Worm (Caenorhabditis elegans) whole organism, L2 larva: ENCODE data around the gene Y69H2.1.

Experiments used
- C34F6.9 ChIP-seq: fragments of 150-350 bp; optimal IDR thresholded peaks from 2 replicates; lab custom pipeline; 2014; ENCODE audit warnings: missing biosample characterization, missing genetic modification characterization
- F13H6.1 ChIP-seq: sonication (generic microtip); optimal IDR thresholded peaks from 2 replicates; lab custom pipeline; 2016; ENCODE audit warnings: missing genetic modification characterization, missing compliant biosample characterization
- R02D3.7 ChIP-seq: fragments of 150-350 bp; optimal IDR thresholded peaks from 2 replicates; lab custom pipeline; 2014; ENCODE audit warnings: missing biosample characterization, missing genetic modification characterization
- Y55F3AM.14 ChIP-seq: fragments of 200-800 bp; sonication (Bioruptor generic); optimal IDR thresholded peaks from 2 replicates; lab custom pipeline; 2018; ENCODE audit warnings: mild to moderate bottlenecking, missing genetic modification characterization, missing compliant biosample characterization
- ZK546.5 ChIP-seq: sonication (generic microtip); optimal IDR thresholded peaks from 2 replicates; lab custom pipeline; 2017; ENCODE audit warnings: missing biosample characterization, missing genetic modification characterization
- ama-1 ChIP-seq: fragments of 150-350 bp; optimal IDR thresholded peaks from 2 replicates; lab custom pipeline; 2018; ENCODE audit warnings: inconsistent platforms
- blmp-1 ChIP-seq: sonication (generic microtip); optimal IDR thresholded peaks from 2 replicates; lab custom pipeline; 2017; ENCODE audit warnings: missing genetic modification characterization, mild to moderate bottlenecking, missing compliant biosample characterization, antibody characterized with exemption, moderate library complexity; ENCODE audit not compliant: insufficient read depth
- ceh-16 ChIP-seq: fragments of 150-350 bp; optimal IDR thresholded peaks from 2 replicates; lab custom pipeline; 2014; ENCODE audit warnings: missing biosample characterization, missing genetic modification characterization
- ceh-82 ChIP-seq: fragments of 150-350 bp; optimal IDR thresholded peaks from 2 replicates; lab custom pipeline; 2014; ENCODE audit warnings: missing biosample characterization, missing genetic modification characterization
- dmd-4 ChIP-seq: sonication (generic microtip); optimal IDR thresholded peaks from 2 replicates; lab custom pipeline; 2017; ENCODE audit warnings: missing biosample characterization, missing genetic modification characterization
- egl-27 ChIP-seq: sonication (generic microtip); optimal IDR thresholded peaks from 3 replicates; lab custom pipeline; 2017; ENCODE audit warnings: missing biosample characterization, missing genetic modification reagents, missing genetic modification characterization
- elt-1 ChIP-seq: fragments of 150-350 bp; optimal IDR thresholded peaks from 2 replicates; lab custom pipeline; 2014; ENCODE audit warnings: missing biosample characterization, missing genetic modification characterization
- elt-3 ChIP-seq: sonication (generic microtip); optimal IDR thresholded peaks from 2 replicates; lab custom pipeline; 2017; ENCODE audit warnings: missing biosample characterization, missing genetic modification characterization
- lin-11 ChIP-seq: fragments of 150-350 bp; sonication (generic microtip); optimal IDR thresholded peaks from 2 replicates; lab custom pipeline; 2014; ENCODE audit warnings: missing biosample characterization, missing genetic modification characterization, inconsistent platforms, mixed read lengths
- lin-13 ChIP-seq: fragments of 150-350 bp; optimal IDR thresholded peaks from 2 replicates; lab custom pipeline; 2014; ENCODE audit warnings: missing biosample characterization, missing genetic modification reagents, missing genetic modification characterization
- lin-39 ChIP-seq: fragments of 150-350 bp; optimal IDR thresholded peaks from 2 replicates; lab custom pipeline; 2014; ENCODE audit warnings: missing biosample characterization, missing genetic modification reagents, missing genetic modification characterization
- lsy-2 ChIP-seq, 2 experiments: fragments of 150-350 bp in 1 of 2; sonication (generic microtip) in 1 of 2; optimal IDR thresholded peaks; 2 replicates each; lab custom pipeline; 2014 to 2017; ENCODE audit warnings: missing biosample characterization in 2 of 2, missing genetic modification characterization in 2 of 2
- nhr-10 ChIP-seq: sonication (generic microtip); optimal IDR thresholded peaks from 2 replicates; lab custom pipeline; 2017; ENCODE audit warnings: missing biosample characterization, missing genetic modification characterization
- nhr-11 ChIP-seq: fragments of 150-350 bp; optimal IDR thresholded peaks from 2 replicates; lab custom pipeline; 2014; ENCODE audit warnings: missing biosample characterization, missing genetic modification characterization
- nhr-129 ChIP-seq: fragments of 150-350 bp; optimal IDR thresholded peaks from 2 replicates; lab custom pipeline; 2014; ENCODE audit warnings: missing biosample characterization, missing genetic modification characterization
- nhr-21 ChIP-seq: fragments of 150-350 bp; optimal IDR thresholded peaks from 2 replicates; lab custom pipeline; 2014; ENCODE audit warnings: missing biosample characterization, missing genetic modification characterization
- nhr-23 ChIP-seq: fragments of 150-350 bp; optimal IDR thresholded peaks from 2 replicates; lab custom pipeline; 2014; ENCODE audit warnings: missing biosample characterization, missing genetic modification reagents, missing genetic modification characterization
- nhr-237 ChIP-seq: fragments of 150-350 bp; optimal IDR thresholded peaks from 2 replicates; lab custom pipeline; 2014; ENCODE audit warnings: missing biosample characterization, missing genetic modification characterization
- sem-4 ChIP-seq: fragments of 150-350 bp; optimal IDR thresholded peaks from 2 replicates; lab custom pipeline; 2014; ENCODE audit warnings: missing biosample characterization, missing genetic modification reagents, missing genetic modification characterization
- sma-3 ChIP-seq: sonication (generic microtip); optimal IDR thresholded peaks from 2 replicates; lab custom pipeline; 2016; ENCODE audit warnings: missing genetic modification reagents, missing genetic modification characterization, missing compliant biosample characterization
- sma-9 ChIP-seq, 2 experiments: fragments of 150-350 bp in 1 of 2; sonication (generic microtip) in 1 of 2; optimal IDR thresholded peaks; 2 replicates each; lab custom pipeline; 2014 to 2016; ENCODE audit warnings: missing genetic modification characterization in 2 of 2, mild to moderate bottlenecking in 1 of 2, missing biosample characterization in 1 of 2, missing compliant biosample characterization in 1 of 2, missing genetic modification reagents in 1 of 2, moderate library complexity in 1 of 2
- unc-39 ChIP-seq: fragments of 150-350 bp; optimal IDR thresholded peaks from 2 replicates; lab custom pipeline; 2014; ENCODE audit warnings: missing biosample characterization, missing genetic modification characterization
- unc-55 ChIP-seq: fragments of 150-350 bp; sonication (generic microtip); optimal IDR thresholded peaks from 3 replicates; lab custom pipeline; 2014; ENCODE audit warnings: missing biosample characterization, missing genetic modification reagents, missing genetic modification characterization
- zag-1 ChIP-seq: fragments of 150-350 bp; optimal IDR thresholded peaks from 2 replicates; lab custom pipeline; 2014; ENCODE audit warnings: missing biosample characterization, missing genetic modification characterization
- ztf-1 ChIP-seq: fragments of 200-800 bp; sonication (Bioruptor generic); conservative IDR thresholded peaks from 2 replicates; pipeline ENCODE4 v1.3.6; 2022; ENCODE audit warnings: missing genetic modification characterization, missing compliant biosample characterization
- ztf-11 ChIP-seq: sonication (generic microtip); optimal IDR thresholded peaks from 2 replicates; lab custom pipeline; 2017; ENCODE audit warnings: missing biosample characterization, missing genetic modification characterization
- ztf-4 ChIP-seq: fragments of 150-350 bp; optimal IDR thresholded peaks from 2 replicates; lab custom pipeline; 2014; ENCODE audit warnings: missing biosample characterization, missing genetic modification characterization

The Y69H2.1 gene

DNA sequence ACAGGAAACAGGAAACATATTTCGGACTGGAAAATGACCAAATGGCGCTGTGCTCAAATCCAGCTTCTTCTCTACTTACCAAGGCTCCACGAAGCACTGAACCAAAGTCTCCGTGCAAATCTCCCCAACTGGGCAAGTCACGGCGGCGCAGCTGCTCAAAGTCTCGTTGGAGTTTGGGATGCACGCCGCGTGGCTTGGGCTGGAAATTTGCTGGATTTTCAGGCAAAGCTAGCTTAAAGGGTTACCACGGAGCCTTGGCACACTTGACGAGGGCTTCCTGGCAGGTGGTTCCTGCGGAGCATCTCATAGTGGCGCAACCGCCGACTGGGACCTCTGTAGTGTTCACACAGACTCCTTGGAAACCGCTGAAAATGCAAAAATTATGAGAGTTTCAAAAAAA is 36.6 kb upstream of the Y69H2.1 start:
- TF ChIP-seq sma-9 (GFP tag; optimal IDR thresholded peaks at IDR 0.05; lab: Kevin White, UChicago): no peak
- TF ChIP-seq sma-9 (tag; optimal IDR thresholded peaks at IDR 0.05; lab: Kevin White, UChicago): no peak
- TF ChIP-seq nhr-129: no peak
- TF ChIP-seq zag-1 (tag; lab: Kevin White, UChicago): no peak
- TF ChIP-seq sem-4 (tag; lab: Kevin White, UChicago): no peak
- no peak for TF ChIP-seq lin-11 (tag; lab: Kevin White, UChicago)
- TF ChIP-seq F13H6.1 (tag; lab: Kevin White, UChicago): no peak

DNA sequence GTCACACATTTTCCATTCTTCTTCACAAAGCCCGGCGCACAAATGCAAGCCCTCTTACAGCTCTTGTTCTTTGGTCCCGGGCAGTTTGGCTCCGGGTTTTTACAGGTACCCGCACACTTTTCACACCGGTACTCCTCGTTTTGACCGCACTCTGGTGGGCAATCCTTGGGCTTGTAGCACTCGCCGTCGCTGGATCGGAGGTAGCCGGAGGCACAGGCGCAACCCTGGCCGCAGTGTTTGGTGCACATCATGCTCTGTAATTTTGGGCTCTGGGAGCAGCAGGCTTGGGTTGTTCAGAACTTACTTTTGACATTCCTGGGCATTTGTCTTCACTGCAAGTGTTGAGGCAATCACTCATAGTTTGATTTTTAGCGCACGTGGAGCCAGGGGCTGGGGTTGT is 35.0 kb upstream of the Y69H2.1 start:
- TF ChIP-seq nhr-23 (tag; lab: Kevin White, UChicago) (no peak), ztf-1 (GFP tag; lab: Robert Waterston, UW) (no peak), zag-1 (tag; lab: Kevin White, UChicago) (no peak), blmp-1 (no peak), ztf-11 (tag; lab: Kevin White, UChicago) (no peak), nhr-129 (no peak), dmd-4 (tag; lab: Kevin White, UChicago) (no peak), nhr-11 (tag; lab: Kevin White, UChicago) (no peak), lin-11 (tag; lab: Kevin White, UChicago) (no peak)

DNA sequence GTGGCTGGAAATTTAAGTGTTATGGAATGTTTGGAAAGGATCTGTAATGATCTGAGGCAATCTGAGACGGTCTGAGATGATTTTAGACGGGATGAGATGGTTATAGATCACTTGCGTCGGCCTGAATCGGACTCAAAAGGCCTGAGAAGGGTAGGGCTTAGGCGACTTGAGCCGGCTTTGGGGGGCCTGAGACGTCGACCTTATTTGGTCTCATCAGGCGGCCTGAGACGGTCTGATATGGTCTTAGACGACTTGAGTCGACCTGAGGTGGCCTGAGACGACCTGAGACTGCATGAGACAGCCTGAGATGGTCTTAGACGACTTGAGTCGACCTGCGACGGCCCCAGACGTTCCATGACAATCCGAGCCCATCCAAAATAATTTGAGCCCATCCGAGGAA is 34.0 kb upstream of the Y69H2.1 start:
- TF ChIP-seq ceh-82 (no peak), elt-3 (tag; lab: Kevin White, UChicago) (no peak)

DNA sequence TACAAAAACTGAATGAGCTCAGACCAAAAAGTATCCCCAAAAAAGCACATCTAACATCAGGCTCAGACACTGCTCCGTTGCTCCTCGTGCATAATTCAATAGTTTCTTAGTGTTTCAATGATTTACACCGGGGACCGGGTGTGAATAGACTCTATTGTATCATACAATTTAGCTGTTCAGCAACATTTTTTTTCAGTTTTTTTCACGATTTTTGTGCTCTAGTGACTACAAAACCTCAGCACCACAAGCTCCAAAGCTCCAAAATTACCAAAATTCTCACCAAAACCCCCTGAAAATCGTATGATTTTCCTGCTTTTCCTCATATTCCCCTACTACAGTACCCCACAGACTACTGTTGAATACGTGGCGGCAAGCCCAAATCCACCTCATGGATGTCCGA is 27.7 kb upstream of the Y69H2.1 start, which contains the start of gene egas-2:
Gene egas-2 (plus strand): TSS at position 301 of the 400 bp plus-strand sequence.
- TF ChIP-seq ZK546.5 (tag; lab: Kevin White, UChicago) (no peak), elt-3 (tag; lab: Kevin White, UChicago) (no peak), ceh-16 (no peak), nhr-237 (tag; lab: Kevin White, UChicago) (no peak), egl-27 (tag; lab: Kevin White, UChicago) (no peak), unc-39 (tag; lab: Kevin White, UChicago) (no peak), R02D3.7 (tag; lab: Kevin White, UChicago) (no peak)

DNA sequence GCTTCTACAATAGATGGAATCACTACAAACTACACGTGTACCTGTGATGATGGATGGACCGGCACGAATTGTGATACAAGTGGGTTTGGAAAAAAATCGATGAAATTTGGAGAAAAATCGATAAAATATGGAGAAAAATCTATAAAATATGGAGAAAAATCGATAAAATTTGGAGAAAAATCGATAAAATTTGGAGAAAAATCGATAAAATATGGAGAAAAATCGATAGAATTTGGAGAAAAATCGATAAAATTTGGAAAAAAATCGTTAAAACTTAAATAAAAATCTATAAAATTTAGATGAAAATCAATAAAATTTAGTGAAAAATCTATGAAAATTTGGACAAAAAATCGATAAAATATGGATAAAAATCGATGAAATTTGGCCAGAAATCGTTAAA is 21.9 kb upstream of the Y69H2.1 start:
- no peak for TF ChIP-seq F13H6.1 (tag; lab: Kevin White, UChicago)
- no peak for TF ChIP-seq Y55F3AM.14 (GFP tag; lab: Kevin White, UChicago)
- no peak for TF ChIP-seq unc-55
- TF ChIP-seq C34F6.9 (tag; lab: Kevin White, UChicago): no peak
- TF ChIP-seq nhr-10: no peak
- TF ChIP-seq, all 48 proteins: peak for 0

DNA sequence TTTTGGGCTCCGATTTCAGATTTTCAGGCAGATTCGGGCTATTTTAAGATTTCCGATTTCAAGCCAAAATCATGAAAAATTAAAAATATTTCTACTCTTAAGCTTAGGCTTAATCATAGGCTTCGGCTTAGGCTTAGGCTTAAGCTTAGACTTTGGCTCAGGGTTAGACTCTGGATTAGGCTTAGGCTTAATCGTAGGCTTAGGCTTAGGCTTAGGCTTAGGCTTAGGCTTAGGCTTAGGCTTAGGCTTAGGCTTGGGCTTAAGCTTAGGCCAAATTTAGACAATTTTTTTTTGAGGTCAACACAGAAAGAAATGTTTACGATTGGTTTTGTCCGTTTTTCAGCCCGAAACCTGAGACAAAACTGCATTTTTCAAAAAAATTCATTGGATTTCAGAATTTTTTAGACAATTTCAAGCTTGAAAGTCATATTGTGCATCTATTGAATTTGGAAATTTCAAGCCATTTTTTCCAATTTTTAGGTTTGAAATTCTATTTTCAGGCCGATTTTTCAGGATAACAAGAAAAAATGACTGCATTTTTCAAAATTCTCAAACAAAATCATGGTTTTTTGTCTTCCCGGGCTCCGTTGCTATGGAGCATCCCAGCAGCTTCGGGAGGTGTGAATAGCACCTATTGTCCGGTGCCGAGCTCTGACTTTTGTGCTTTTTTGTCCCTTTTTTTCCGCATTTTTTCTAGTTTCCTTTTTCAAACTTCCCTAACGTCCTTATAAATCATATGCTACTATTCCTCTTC is 17.4 kb upstream of the Y69H2.1 start, which contains the start of gene egas-1:
Gene egas-1 (plus strand): TSS at position 704 of the 754 bp plus-strand sequence.
- TF ChIP-seq elt-1 (tag; lab: Kevin White, UChicago): no peak
- peak; percentile 58 for TF ChIP-seq sma-3 (GFP tag; lab: Kevin White, UChicago)
- TF ChIP-seq lin-13 (GFP tag; lab: Kevin White, UChicago): peak; percentile 23
- TF ChIP-seq nhr-21: peak; percentile 50
- peak; percentile 83 for TF ChIP-seq ama-1 (lab: Kevin White, UChicago)
- no peak for TF ChIP-seq lin-39 (tag; lab: Kevin White, UChicago)
- peak; percentile 14 for TF ChIP-seq ztf-4
- TF ChIP-seq lsy-2 (tag; optimal IDR thresholded peaks at IDR 0.05; lab: Kevin White, UChicago): peak in 1 of 2 experiments; percentile 1
